Worm (Caenorhabditis elegans) whole organism, young adult: ENCODE measurements around the gene rde-11.

Experiments
- B0261.1 ChIP-seq: sonication (generic microtip); optimal IDR thresholded peaks from 2 replicates; lab custom pipeline; 2016; ENCODE audit warnings: mild to moderate bottlenecking, missing genetic modification characterization, moderate library complexity, missing compliant biosample characterization
- B0336.3 ChIP-seq: fragments of 200-800 bp; sonication (Bioruptor generic); IDR thresholded peaks from 2 replicates; pipeline ENCODE4 v1.3.6; 2022; ENCODE audit warnings: missing genetic modification characterization, missing compliant biosample characterization
- D2030.7 ChIP-seq: fragments of 200-800 bp; sonication (Bioruptor generic); IDR thresholded peaks from 2 replicates; pipeline ENCODE4 v1.3.6; 2022; ENCODE audit warnings: missing genetic modification reagents, missing genetic modification characterization, missing compliant biosample characterization
- F39B2.1 ChIP-seq: fragments of 200-800 bp; sonication (Bioruptor generic); IDR thresholded peaks from 2 replicates; pipeline ENCODE4 v1.3.6; 2022; ENCODE audit warnings: missing genetic modification reagents, missing genetic modification characterization, missing compliant biosample characterization
- F49E8.2 ChIP-seq: sonication (generic microtip); optimal IDR thresholded peaks from 3 replicates; lab custom pipeline; 2017; ENCODE audit warnings: missing genetic modification characterization, mild to moderate bottlenecking, missing compliant biosample characterization, antibody characterized with exemption, moderate library complexity; ENCODE audit not compliant: insufficient read depth
- F57A8.1 ChIP-seq: fragments of 200-800 bp; sonication (Bioruptor generic); optimal IDR thresholded peaks from 2 replicates; lab custom pipeline; 2018; ENCODE audit warnings: mild to moderate bottlenecking, missing genetic modification characterization, moderate library complexity, missing compliant biosample characterization
- Y79H2A.3 ChIP-seq: fragments of 200-800 bp; sonication (Bioruptor generic); conservative IDR thresholded peaks from 2 replicates; pipeline ENCODE4 v1.3.6; 2022; ENCODE audit warnings: missing genetic modification reagents, missing genetic modification characterization, missing compliant biosample characterization
- Y95B8A.8 ChIP-seq: fragments of 200-800 bp; sonication (Bioruptor generic); IDR thresholded peaks from 2 replicates; pipeline ENCODE4 v1.3.6; 2022; ENCODE audit warnings: missing genetic modification reagents, missing genetic modification characterization, missing compliant biosample characterization
- ama-1 ChIP-seq, 3 experiments: fragments of 150-350 bp in 1 of 3; sonication (generic microtip) in 2 of 3; optimal IDR thresholded peaks; 2 replicates each; lab custom pipeline; 2014 to 2018; ENCODE audit warnings: missing biosample characterization in 2 of 3, missing genetic modification characterization in 2 of 3, missing genetic modification reagents in 2 of 3
- aptf-3 ChIP-seq: fragments of 200-800 bp; sonication (Bioruptor generic); IDR thresholded peaks from 2 replicates; pipeline ENCODE4 v1.3.6; 2022; ENCODE audit warnings: missing genetic modification characterization, missing compliant biosample characterization
- atf-7 ChIP-seq: sonication (generic microtip); optimal IDR thresholded peaks from 2 replicates; lab custom pipeline; 2017; ENCODE audit warnings: mild to moderate bottlenecking, missing genetic modification characterization, missing compliant biosample characterization
- attf-6 ChIP-seq: fragments of 200-800 bp; sonication (Bioruptor generic); IDR thresholded peaks from 2 replicates; pipeline ENCODE4 v1.3.6; 2022; ENCODE audit warnings: missing genetic modification reagents, missing genetic modification characterization, missing compliant biosample characterization
- cebp-1 ChIP-seq, 2 experiments: fragments of 200-800 bp in 1 of 2; sonication (Bioruptor generic) in 1 of 2; sonication (generic microtip) in 1 of 2; IDR thresholded peaks in 1 of 2; optimal IDR thresholded peaks in 1 of 2; 2 replicates each; pipeline versions ENCODE4 v1.3.6 to Lab custom; 2017 to 2022; ENCODE audit warnings: missing compliant biosample characterization in 2 of 2, missing genetic modification characterization in 2 of 2, mild to moderate bottlenecking in 1 of 2, missing genetic modification reagents in 1 of 2, moderate library complexity in 1 of 2
- ceh-40 ChIP-seq: fragments of 200-800 bp; sonication (Bioruptor generic); IDR thresholded peaks from 2 replicates; pipeline ENCODE4 v1.3.6; 2022; ENCODE audit warnings: missing genetic modification characterization, missing compliant biosample characterization
- ceh-91 ChIP-seq: fragments of 200-800 bp; sonication (Bioruptor generic); IDR thresholded peaks from 2 replicates; pipeline ENCODE4 v1.3.6; 2022; ENCODE audit warnings: missing genetic modification reagents, missing genetic modification characterization, missing compliant biosample characterization
- die-1 ChIP-seq: sonication (generic microtip); optimal IDR thresholded peaks from 2 replicates; lab custom pipeline; 2016; ENCODE audit warnings: missing genotype, mild to moderate bottlenecking, missing genetic modification characterization, missing compliant biosample characterization
- efl-1 ChIP-seq: fragments of 150-350 bp; optimal IDR thresholded peaks from 2 replicates; lab custom pipeline; 2014; ENCODE audit warnings: missing biosample characterization, missing genetic modification reagents, missing genetic modification characterization
- ets-4 ChIP-seq: fragments of 200-800 bp; sonication (Bioruptor generic); optimal IDR thresholded peaks from 2 replicates; lab custom pipeline; 2018; ENCODE audit warnings: mild to moderate bottlenecking, missing genetic modification characterization, missing compliant biosample characterization
- gei-17 ChIP-seq: fragments of 200-800 bp; sonication (Bioruptor generic); optimal IDR thresholded peaks from 2 replicates; lab custom pipeline; 2018; ENCODE audit warnings: mild to moderate bottlenecking, missing genetic modification characterization, missing compliant biosample characterization
- him-1 ChIP-seq: sonication (generic microtip); optimal IDR thresholded peaks from 2 replicates; lab custom pipeline; 2016; ENCODE audit warnings: missing genotype, missing genetic modification reagents, missing genetic modification characterization, missing compliant biosample characterization
- hlh-12 ChIP-seq: sonication (generic microtip); optimal IDR thresholded peaks from 2 replicates; lab custom pipeline; 2016; ENCODE audit warnings: missing genetic modification characterization, missing compliant biosample characterization
- hsf-1 ChIP-seq: fragments of 200-800 bp; sonication (Bioruptor generic); IDR thresholded peaks from 2 replicates; pipeline ENCODE4 v1.3.6; 2022; ENCODE audit warnings: missing genetic modification reagents, missing genetic modification characterization, missing compliant biosample characterization
- lin-35 ChIP-seq, 3 experiments: fragments of 150-350 bp in 2 of 3; sonication (generic microtip) in 1 of 3; optimal IDR thresholded peaks; 2 replicates each; lab custom pipeline; 2014 to 2018; ENCODE audit warnings: missing biosample characterization in 3 of 3, missing genetic modification characterization in 3 of 3, missing genetic modification reagents in 3 of 3
- lir-1 ChIP-seq: fragments of 200-800 bp; sonication (Bioruptor generic); conservative IDR thresholded peaks from 2 replicates; pipeline ENCODE4 v1.3.6; 2022; ENCODE audit warnings: missing genetic modification reagents, missing genetic modification characterization, missing compliant biosample characterization
- madf-10 ChIP-seq: sonication (generic microtip); optimal IDR thresholded peaks from 2 replicates; lab custom pipeline; 2016; ENCODE audit warnings: mild to moderate bottlenecking, missing genetic modification characterization, missing compliant biosample characterization
- madf-3 ChIP-seq: fragments of 200-800 bp; sonication (Bioruptor generic); IDR thresholded peaks from 2 replicates; pipeline ENCODE4 v1.3.6; 2022; ENCODE audit warnings: missing genetic modification reagents, missing genetic modification characterization, missing compliant biosample characterization
- mcd-1 ChIP-seq: fragments of 200-800 bp; sonication (Bioruptor generic); IDR thresholded peaks from 2 replicates; pipeline ENCODE4 v1.3.6; 2022; ENCODE audit warnings: missing genetic modification reagents, missing genetic modification characterization, missing compliant biosample characterization
- nfya-2 ChIP-seq: fragments of 200-800 bp; sonication (Bioruptor generic); IDR thresholded peaks from 2 replicates; pipeline ENCODE4 v1.3.6; 2022; ENCODE audit warnings: missing genetic modification reagents, missing genetic modification characterization, missing compliant biosample characterization
- nhr-179 ChIP-seq: sonication (generic microtip); optimal IDR thresholded peaks from 2 replicates; lab custom pipeline; 2016; ENCODE audit warnings: mild to moderate bottlenecking, missing genetic modification characterization, missing compliant biosample characterization
- nhr-27 ChIP-seq: fragments of 200-800 bp; sonication (Bioruptor generic); optimal IDR thresholded peaks from 2 replicates; lab custom pipeline; 2018; ENCODE audit warnings: mild to moderate bottlenecking, missing genetic modification characterization, moderate library complexity, missing compliant biosample characterization
- nhr-80 ChIP-seq: sonication (generic microtip); optimal IDR thresholded peaks from 2 replicates; lab custom pipeline; 2016; ENCODE audit warnings: missing genetic modification characterization, missing compliant biosample characterization
- rec-8 ChIP-seq, 2 experiments: sonication (generic microtip); optimal IDR thresholded peaks; 2 replicates each; lab custom pipeline; 2016; ENCODE audit warnings: mild to moderate bottlenecking in 2 of 2, missing genetic modification characterization in 2 of 2, missing genetic modification reagents in 2 of 2, missing genotype in 2 of 2, missing biosample characterization in 1 of 2, missing compliant biosample characterization in 1 of 2, moderate library complexity in 1 of 2
- repo-1 ChIP-seq: sonication (generic microtip); optimal IDR thresholded peaks from 2 replicates; lab custom pipeline; 2017; ENCODE audit warnings: mild to moderate bottlenecking, missing genetic modification characterization, missing compliant biosample characterization
- sea-2 ChIP-seq: fragments of 200-800 bp; sonication (Bioruptor generic); IDR thresholded peaks from 2 replicates; pipeline ENCODE4 v1.3.6; 2022; ENCODE audit warnings: missing genetic modification characterization, missing compliant biosample characterization
- sptf-2 ChIP-seq: fragments of 200-800 bp; sonication (Bioruptor generic); optimal IDR thresholded peaks from 2 replicates; lab custom pipeline; 2018; ENCODE audit warnings: mild to moderate bottlenecking, missing genetic modification characterization, missing compliant biosample characterization
- xnd-1 ChIP-seq: sonication (generic microtip); optimal IDR thresholded peaks from 2 replicates; lab custom pipeline; 2016; ENCODE audit warnings: missing genotype, missing genetic modification reagents, missing genetic modification characterization, missing compliant biosample characterization
- ztf-18 ChIP-seq: sonication (generic microtip); optimal IDR thresholded peaks from 2 replicates; lab custom pipeline; 2016; ENCODE audit warnings: missing genotype, mild to moderate bottlenecking, missing genetic modification characterization, missing compliant biosample characterization
- ztf-28 ChIP-seq: fragments of 200-800 bp; sonication (Bioruptor generic); IDR thresholded peaks from 2 replicates; pipeline ENCODE4 v1.3.6; 2022; ENCODE audit warnings: missing genetic modification reagents, missing genetic modification characterization, missing compliant biosample characterization

The rde-11 gene

DNA sequence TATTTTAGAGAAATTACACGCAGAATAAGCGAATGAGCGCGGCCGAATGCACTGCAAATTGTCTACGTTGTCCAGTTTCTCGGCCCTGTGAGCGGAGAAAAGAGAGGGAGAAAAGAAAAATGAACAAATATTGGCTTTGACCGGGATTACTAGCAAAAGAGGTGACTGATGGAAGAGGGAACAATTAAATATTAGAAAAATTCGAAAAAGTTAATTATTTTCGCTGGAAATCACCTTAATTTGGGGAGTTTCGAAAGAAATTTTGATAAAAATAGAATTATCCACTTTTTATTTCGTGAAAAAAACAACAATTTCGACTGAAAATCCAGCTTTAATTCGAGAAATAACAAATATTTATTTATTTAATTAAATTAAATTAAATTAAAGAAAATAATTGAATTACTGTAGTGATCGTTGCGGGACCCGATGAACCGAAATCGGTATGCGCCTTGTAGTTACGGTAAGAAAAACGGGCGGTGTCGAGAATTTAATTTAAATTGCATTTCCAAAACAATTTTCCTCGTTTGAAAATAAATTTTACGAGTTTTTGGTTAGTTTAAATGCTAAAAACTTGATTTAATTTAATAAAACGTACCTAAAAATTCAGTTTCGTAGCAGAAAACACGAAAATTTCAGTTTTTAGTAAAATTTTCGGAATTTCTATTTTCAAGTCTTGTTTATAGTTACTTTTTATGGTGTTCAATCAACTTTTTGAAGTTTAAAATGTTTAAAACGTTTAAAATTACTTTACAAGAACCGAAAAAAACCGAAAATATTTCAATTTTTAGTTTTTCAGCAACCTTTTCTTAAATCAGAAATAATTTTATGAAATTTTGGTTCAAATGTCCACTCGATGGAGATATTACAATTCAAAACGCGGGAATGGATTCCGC is 49.6 kb downstream of the rde-11 start, which contains the start of the genes crld-1 and msh-5 (continued):
- no peak for TF ChIP-seq Y79H2A.3
- no peak for TF ChIP-seq lin-35 (GFP tag; optimal IDR thresholded peaks at IDR 0.05; lab: Kevin White, UChicago)
- no peak for TF ChIP-seq cebp-1 (GFP tag; IDR thresholded peaks at IDR 0.05; lab: Robert Waterston, UW)
- TF ChIP-seq cebp-1 (tag; optimal IDR thresholded peaks at IDR 0.05; lab: Kevin White, UChicago), result no peak
- no peak for TF ChIP-seq him-1 (tag; lab: Kevin White, UChicago)
- TF ChIP-seq B0336.3, result no peak
- peak; percentile 51; the same call in 1 of the 2 replicates for TF ChIP-seq ceh-91 (GFP tag; lab: Robert Waterston, UW)
- TF ChIP-seq hsf-1 (GFP tag; lab: Robert Waterston, UW), result no peak
- TF ChIP-seq F57A8.1 (GFP tag; lab: Kevin White, UChicago), result no peak
- no peak for TF ChIP-seq mcd-1
- no peak for TF ChIP-seq madf-10 (tag; lab: Kevin White, UChicago)
- no peak for TF ChIP-seq Y95B8A.8
- TF ChIP-seq ztf-18 (tag; lab: Kevin White, UChicago), result no peak
- TF ChIP-seq ceh-40, result no peak
- TF ChIP-seq attf-6 (GFP tag; lab: Robert Waterston, UW), result peak; percentile 71; the same call in 1 of the 2 replicates
- TF ChIP-seq nhr-80, result no peak
- TF ChIP-seq F49E8.2 (tag; lab: Kevin White, UChicago), result no peak
- no peak for TF ChIP-seq die-1 (tag; lab: Kevin White, UChicago)
- peak; percentile 81 for TF ChIP-seq xnd-1 (tag; lab: Kevin White, UChicago)
- no peak for TF ChIP-seq F39B2.1
- TF ChIP-seq sea-2 (GFP tag; lab: Robert Waterston, UW), result no peak
- no peak for TF ChIP-seq rec-8 (tag; optimal IDR thresholded peaks at IDR 0.05; lab: Kevin White, UChicago)
- no peak for TF ChIP-seq repo-1 (tag; lab: Kevin White, UChicago)
- TF ChIP-seq B0261.1 (tag; lab: Kevin White, UChicago), result no peak
- TF ChIP-seq gei-17, result no peak
- no peak for TF ChIP-seq hlh-12 (tag; lab: Kevin White, UChicago)
- no peak for TF ChIP-seq nhr-179
- TF ChIP-seq lir-1 (GFP tag; lab: Robert Waterston, UW), result no peak
- no peak for TF ChIP-seq atf-7 (tag; lab: Kevin White, UChicago)
- TF ChIP-seq aptf-3 (GFP tag; lab: Robert Waterston, UW), result no peak
- no peak for TF ChIP-seq ztf-28 (GFP tag; lab: Robert Waterston, UW)
- peak; percentile 38 for TF ChIP-seq efl-1
- TF ChIP-seq madf-3, result no peak
- peak; percentile 54 for TF ChIP-seq D2030.7 (GFP tag; lab: Robert Waterston, UW)
- TF ChIP-seq nhr-27 (tag; lab: Kevin White, UChicago), result no peak
- TF ChIP-seq ama-1 (optimal IDR thresholded peaks at IDR 0.05; lab: Kevin White, UChicago), result no peak
- no peak for TF ChIP-seq ama-1 (GFP tag; optimal IDR thresholded peaks at IDR 0.05; lab: Kevin White, UChicago)
- TF ChIP-seq ets-4 (GFP tag; lab: Kevin White, UChicago), result no peak
- TF ChIP-seq sptf-2 (GFP tag; lab: Kevin White, UChicago), result no peak
- no peak for TF ChIP-seq nfya-2
- TF ChIP-seq, all 124 proteins: peak for 14
